Worm (Caenorhabditis elegans): ENCODE data around the gene F17H10.4.

The F17H10.4 gene

ce11 chrX:13143236-13143635 is 16.9 kb upstream of the F17H10.4 start:
- peak; percentile 6 for TF ChIP-seq nhr-102 (tag; optimal IDR thresholded peaks at IDR 0.05)
- no peak for TF ChIP-seq lin-29 (GFP tag; IDR thresholded peaks at IDR 0.05)
- no peak for TF ChIP-seq hlh-30 (tag; optimal IDR thresholded peaks at IDR 0.05; ENCODE audit: insufficient read depth)
- TF ChIP-seq nhr-48 (tag; optimal IDR thresholded peaks at IDR 0.05), result no peak
- TF ChIP-seq hlh-11 (tag; optimal IDR thresholded peaks at IDR 0.05), result no peak
- TF ChIP-seq ceh-44 (GFP tag; IDR thresholded peaks at IDR 0.05), result no peak
- no peak for TF ChIP-seq hif-1 (tag; optimal IDR thresholded peaks at IDR 0.05)
- TF ChIP-seq ceh-32 (tag; optimal IDR thresholded peaks at IDR 0.05; ENCODE audit: poor library complexity), result no peak
- no peak for TF ChIP-seq ctbp-1 (GFP tag; IDR thresholded peaks at IDR 0.05)
- no peak for TF ChIP-seq ZK546.5 (tag; optimal IDR thresholded peaks at IDR 0.05)
- peak; percentile 43 for TF ChIP-seq rbr-2 (tag; optimal IDR thresholded peaks at IDR 0.05)
- no peak for TF ChIP-seq lin-38 (GFP tag; IDR thresholded peaks at IDR 0.05)

- TF ChIP-seq zip-2 (tag; optimal IDR thresholded peaks at IDR 0.05), result no peak
- TF ChIP-seq dve-1 (tag; optimal IDR thresholded peaks at IDR 0.05; ENCODE audit: insufficient read depth), result peak; percentile 14
- peak; percentile 31; the same call in 1 of the 2 replicates for TF ChIP-seq dmd-6 (GFP tag; IDR thresholded peaks at IDR 0.05)
- TF ChIP-seq duxl-1 (tag; optimal IDR thresholded peaks at IDR 0.05; ENCODE audit: poor library complexity), result no peak
- TF ChIP-seq ama-1 (optimal IDR thresholded peaks at IDR 0.05), result no peak
- TF ChIP-seq T26A8.4 (GFP tag; IDR thresholded peaks at IDR 0.05), result no peak; the same call in 1 of the 2 replicates
- peak; percentile 91 for TF ChIP-seq hlh-30 (tag; optimal IDR thresholded peaks at IDR 0.05; ENCODE audit: insufficient read depth)
- no peak for TF ChIP-seq nhr-25 (tag; optimal IDR thresholded peaks at IDR 0.05; ENCODE audit: borderline replicate concordance, insufficient read depth)
- TF ChIP-seq unc-39 (tag; optimal IDR thresholded peaks at IDR 0.05), result no peak
- 0 out of 2 replicates have a peak, but pooled peaks have one; percentile 19 for TF ChIP-seq arid-1 (GFP tag; conservative IDR thresholded peaks at IDR 0.05)
- no peak for TF ChIP-seq nhr-41 (GFP tag; IDR thresholded peaks at IDR 0.05)
- no peak for TF ChIP-seq tra-1 (GFP tag; IDR thresholded peaks at IDR 0.05)
- no peak for TF ChIP-seq jun-1 (tag; optimal IDR thresholded peaks at IDR 0.05)
- no peak for TF ChIP-seq lin-1 (GFP tag; IDR thresholded peaks at IDR 0.05)
- TF ChIP-seq egl-27 (tag; optimal IDR thresholded peaks at IDR 0.05), result no peak
- peak; percentile 5 for TF ChIP-seq aha-1 (tag)
- TF ChIP-seq mxl-3 (GFP tag; optimal IDR thresholded peaks at IDR 0.05), result peak; percentile 79
- no peak for TF ChIP-seq unc-130 (GFP tag; optimal IDR thresholded peaks at IDR 0.05)
- TF ChIP-seq nhr-102 (tag; optimal IDR thresholded peaks at IDR 0.05), result no peak
- TF ChIP-seq nhr-42 (GFP tag; IDR thresholded peaks at IDR 0.05), result no peak
- no peak for TF ChIP-seq D1046.2 (GFP tag; IDR thresholded peaks at IDR 0.05)
- TF ChIP-seq lin-39 (tag; optimal IDR thresholded peaks at IDR 0.05), result no peak
- no peak for TF ChIP-seq nhr-237 (tag; optimal IDR thresholded peaks at IDR 0.05)
- peak in 1 of 2 experiments; percentile 56 for TF ChIP-seq mdl-1 (tag; optimal IDR thresholded peaks at IDR 0.05)
- no peak for TF ChIP-seq pqm-1 (tag; optimal IDR thresholded peaks at IDR 0.05)
- no peak for TF ChIP-seq R02D3.7 (tag; optimal IDR thresholded peaks at IDR 0.05)
- TF ChIP-seq ceh-20 (GFP tag; IDR thresholded peaks at IDR 0.05), result no peak
- no peak for TF ChIP-seq ZK337.2 (GFP tag; IDR thresholded peaks at IDR 0.05)
- no peak for TF ChIP-seq dmd-9 (GFP tag; IDR thresholded peaks at IDR 0.05)
- TF ChIP-seq php-3 (GFP tag; IDR thresholded peaks at IDR 0.05), result peak; percentile 53; the same call in 1 of the 2 replicates
- no peak for TF ChIP-seq saeg-2 (GFP tag; IDR thresholded peaks at IDR 0.05)
- TF ChIP-seq sdz-12 (GFP tag; optimal IDR thresholded peaks at IDR 0.05), result no peak
- TF ChIP-seq nhr-28 (tag; optimal IDR thresholded peaks at IDR 0.05), result peak; percentile 21
- TF ChIP-seq daf-12 (tag; optimal IDR thresholded peaks at IDR 0.05), result no peak
- TF ChIP-seq hlh-11 (tag; optimal IDR thresholded peaks at IDR 0.05), result peak; percentile 66
- no peak for TF ChIP-seq hmg-1.1 (GFP tag; IDR thresholded peaks at IDR 0.05)
- no peak for TF ChIP-seq nhr-76 (tag; optimal IDR thresholded peaks at IDR 0.05)
- TF ChIP-seq mdt-29 (GFP tag; IDR thresholded peaks at IDR 0.05), result no peak
- TF ChIP-seq tag-97 (GFP tag; IDR thresholded peaks at IDR 0.05), result no peak
- no peak for TF ChIP-seq Y5F2A.4 (GFP tag; optimal IDR thresholded peaks at IDR 0.05)
- TF ChIP-seq lin-13 (GFP tag; optimal IDR thresholded peaks at IDR 0.05), result no peak
- TF ChIP-seq lin-29 (GFP tag; IDR thresholded peaks at IDR 0.05), result no peak
Measured at ce11 chrX:13141440-13141839, 15.1 kb upstream of the F17H10.4 start, which contains the start of gene F09A5.3. Gene F09A5.3, plus strand, starts transcription at chrX:13141601.

Data from whole organism, L4 larva.